Fruit fly (Drosophila melanogaster): ENCODE results near the gene CG1486.

The CG1486 gene

DNA sequence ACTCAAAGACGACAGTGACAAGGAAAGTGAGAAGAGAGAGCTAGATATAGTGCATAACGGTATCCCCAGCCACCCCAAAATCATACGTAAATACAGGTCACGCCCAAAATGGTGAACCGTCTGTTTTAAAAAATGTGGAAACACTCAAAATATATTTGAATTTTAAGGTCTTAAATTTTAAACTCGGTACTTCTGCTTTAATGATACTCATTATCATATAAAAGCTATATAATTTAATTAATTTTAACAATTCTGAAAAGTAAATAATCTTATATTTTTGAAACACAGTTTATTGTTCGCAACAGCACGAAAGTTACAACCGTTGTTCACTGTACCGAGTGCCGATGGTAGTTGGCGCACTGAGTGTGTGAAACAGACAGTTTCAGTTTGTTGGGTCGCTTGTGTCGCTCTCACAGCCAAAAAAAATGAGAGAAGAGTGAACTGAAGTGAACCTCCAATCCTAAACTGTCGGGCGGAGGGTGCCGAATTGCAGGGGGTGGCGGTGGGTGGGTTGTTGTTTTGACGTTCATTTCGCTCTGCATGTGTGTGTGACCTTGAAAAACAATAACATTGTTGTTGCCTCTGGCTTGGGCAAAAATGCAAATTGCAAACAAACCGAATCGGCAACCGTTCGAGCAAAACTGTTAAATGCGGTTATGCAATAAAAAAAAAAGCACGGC lies 42.6 kb downstream of the CG1486 start (continued):
- TF ChIP-seq CG1792 (GFP tag; optimal IDR thresholded peaks at IDR 0.05), result no peak
- TF ChIP-seq dmrt99B (tag; optimal IDR thresholded peaks at IDR 0.05), result peak; percentile 96
- no peak for TF ChIP-seq CG8478 (optimal IDR thresholded peaks at IDR 0.05)
- TF ChIP-seq CG15514 (GFP tag; optimal IDR thresholded peaks at IDR 0.05), result peak; percentile 83
- peak; percentile 91 for TF ChIP-seq CG6683 (GFP tag; optimal IDR thresholded peaks at IDR 0.05)
- peak; percentile 92 for TF ChIP-seq CG1233 (GFP tag; optimal IDR thresholded peaks at IDR 0.05)
- peak; percentile 75 for TF ChIP-seq CG14667 (GFP tag; IDR thresholded peaks at IDR 0.05)
- TF ChIP-seq ssp (GFP tag; IDR thresholded peaks at IDR 0.05), result peak; percentile 79
- TF ChIP-seq CG2678 (tag; optimal IDR thresholded peaks at IDR 0.05), result peak; percentile 97
- TF ChIP-seq Doc3 (GFP tag; IDR thresholded peaks at IDR 0.05; ENCODE audit: partially characterized antibody), result no peak
- peak; percentile 81 for TF ChIP-seq dmrt11E (tag; optimal IDR thresholded peaks at IDR 0.05)
- no peak for TF ChIP-seq CG3163 (GFP tag; optimal IDR thresholded peaks at IDR 0.05)
- TF ChIP-seq Elba2 (GFP tag; optimal IDR thresholded peaks at IDR 0.05), result no peak
- peak; percentile 81 for TF ChIP-seq ci (GFP tag; IDR thresholded peaks at IDR 0.05)
- TF ChIP-seq gem (tag; optimal IDR thresholded peaks at IDR 0.05), result peak; percentile 96
- peak; percentile 89 for TF ChIP-seq Atf6 (GFP tag; IDR thresholded peaks at IDR 0.05)
- peak; percentile 14 for TF ChIP-seq gro (GFP tag; optimal IDR thresholded peaks at IDR 0.05)
- peak; percentile 94 for TF ChIP-seq phol (tag; optimal IDR thresholded peaks at IDR 0.05)
- peak; percentile 10 for TF ChIP-seq BEAF-32 (GFP tag; optimal IDR thresholded peaks at IDR 0.05)
- peak; percentile 71 for TF ChIP-seq CG11247 (GFP tag; IDR thresholded peaks at IDR 0.05)
- peak; percentile 87 for TF ChIP-seq salm (tag; optimal IDR thresholded peaks at IDR 0.05)
- TF ChIP-seq Nf-YC (tag; optimal IDR thresholded peaks at IDR 0.05), result peak; percentile 86
- TF ChIP-seq mam (GFP tag; optimal IDR thresholded peaks at IDR 0.05), result peak; percentile 53
- TF ChIP-seq crol (GFP tag; IDR thresholded peaks at IDR 0.05), result peak; percentile 84
- TF ChIP-seq CG7357 (GFP tag; IDR thresholded peaks at IDR 0.05), result peak; percentile 82; the same call in 2 of the 3 replicates
- TF ChIP-seq CG8089 (GFP tag; optimal IDR thresholded peaks at IDR 0.05), result peak; percentile 1
- TF ChIP-seq tgo (GFP tag; IDR thresholded peaks at IDR 0.05), result peak; percentile 88
- peak; percentile 92 for TF ChIP-seq CG8388 (GFP tag; optimal IDR thresholded peaks at IDR 0.05)
- no peak for TF ChIP-seq emc (GFP tag; optimal IDR thresholded peaks at IDR 0.05)
- TF ChIP-seq chn (GFP tag; optimal IDR thresholded peaks at IDR 0.05), result peak; percentile 58
- peak; percentile 6 for TF ChIP-seq CG9797 (GFP tag; optimal IDR thresholded peaks at IDR 0.05)
- peak; percentile 92 for TF ChIP-seq CG9727 (GFP tag; optimal IDR thresholded peaks at IDR 0.05)
- TF ChIP-seq da (GFP tag; optimal IDR thresholded peaks at IDR 0.05), result no peak
- TF ChIP-seq CG4360 (GFP tag; IDR thresholded peaks at IDR 0.05), result peak; percentile 37; the same call in 1 of the 2 replicates
- TF ChIP-seq Atf-2 (GFP tag; optimal IDR thresholded peaks at IDR 0.05), result peak; percentile 25
- peak; percentile 78 for TF ChIP-seq CG2202 (tag; optimal IDR thresholded peaks at IDR 0.05)
- peak; percentile 93 for TF ChIP-seq B-H2 (GFP tag; optimal IDR thresholded peaks at IDR 0.05)
- TF ChIP-seq ftz-f1 (GFP tag; optimal IDR thresholded peaks at IDR 0.05), result peak; percentile 18
- TF ChIP-seq D (optimal IDR thresholded peaks at IDR 0.05), result no peak
- TF ChIP-seq D (GFP tag; optimal IDR thresholded peaks at IDR 0.05), result peak; percentile 90
- peak; percentile 84 for TF ChIP-seq Vsx1 (GFP tag; optimal IDR thresholded peaks at IDR 0.05)
- TF ChIP-seq CG31441 (GFP tag; IDR thresholded peaks at IDR 0.05), result peak; percentile 92
- TF ChIP-seq CG17361 (GFP tag; IDR thresholded peaks at IDR 0.05), result peak; percentile 94
- TF ChIP-seq en (GFP tag; optimal IDR thresholded peaks at IDR 0.05), result no peak
- TF ChIP-seq onecut (GFP tag; IDR thresholded peaks at IDR 0.05), result peak; percentile 71
- peak; percentile 95 for TF ChIP-seq CG11504 (tag; optimal IDR thresholded peaks at IDR 0.05)
- peak; percentile 51; the same call in 1 of the 2 replicates for TF ChIP-seq Doc2 (GFP tag; IDR thresholded peaks at IDR 0.05)
- peak; percentile 88 for TF ChIP-seq CG3407 (GFP tag; optimal IDR thresholded peaks at IDR 0.05)
- TF ChIP-seq CG10209 (GFP tag; optimal IDR thresholded peaks at IDR 0.05), result peak; percentile 93
- peak; percentile 31 for TF ChIP-seq pho (GFP tag; optimal IDR thresholded peaks at IDR 0.05)
- TF ChIP-seq CG4730 (GFP tag; IDR thresholded peaks at IDR 0.05), result peak; percentile 84
